Worm (Caenorhabditis elegans): Measurements from ENCODE around the gene gcy-29.

The gcy-29 gene

DNA sequence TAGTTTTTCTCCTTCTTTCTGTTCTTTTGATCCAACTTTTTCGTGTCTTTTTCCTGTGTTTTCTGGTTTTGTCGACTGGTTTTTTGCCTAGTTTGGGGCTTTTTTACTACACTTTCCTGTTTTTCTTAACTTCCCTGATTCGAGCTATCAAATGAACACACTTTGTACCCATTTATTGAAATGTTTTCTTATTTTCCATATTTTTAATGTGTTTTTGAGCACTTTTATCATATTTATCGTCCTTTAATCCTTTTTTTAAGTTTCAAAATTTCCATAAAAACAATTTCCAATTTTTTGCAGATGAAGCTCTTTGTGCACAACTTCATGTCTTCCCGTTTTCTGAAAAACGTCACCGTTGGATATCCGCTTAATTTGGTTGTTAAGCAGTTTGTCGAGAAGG, 14.6 kb downstream of the gcy-29 start, which contains the start of gene C04H5.1:
Gene C04H5.1 (plus strand): TSS at position 301 of the 400 bp plus-strand sequence.
- TF ChIP-seq fkh-10 (GFP tag; optimal IDR thresholded peaks at IDR 0.05) = no peak
- TF ChIP-seq ZK546.5 (tag; optimal IDR thresholded peaks at IDR 0.05) = no peak
- no peak for TF ChIP-seq daf-12 (tag; optimal IDR thresholded peaks at IDR 0.05)
- no peak for TF ChIP-seq lsy-12 (tag; optimal IDR thresholded peaks at IDR 0.05)
- no peak for TF ChIP-seq nhr-67 (tag; optimal IDR thresholded peaks at IDR 0.05)
- TF ChIP-seq unc-62 (GFP tag; optimal IDR thresholded peaks at IDR 0.05) = no peak

DNA sequence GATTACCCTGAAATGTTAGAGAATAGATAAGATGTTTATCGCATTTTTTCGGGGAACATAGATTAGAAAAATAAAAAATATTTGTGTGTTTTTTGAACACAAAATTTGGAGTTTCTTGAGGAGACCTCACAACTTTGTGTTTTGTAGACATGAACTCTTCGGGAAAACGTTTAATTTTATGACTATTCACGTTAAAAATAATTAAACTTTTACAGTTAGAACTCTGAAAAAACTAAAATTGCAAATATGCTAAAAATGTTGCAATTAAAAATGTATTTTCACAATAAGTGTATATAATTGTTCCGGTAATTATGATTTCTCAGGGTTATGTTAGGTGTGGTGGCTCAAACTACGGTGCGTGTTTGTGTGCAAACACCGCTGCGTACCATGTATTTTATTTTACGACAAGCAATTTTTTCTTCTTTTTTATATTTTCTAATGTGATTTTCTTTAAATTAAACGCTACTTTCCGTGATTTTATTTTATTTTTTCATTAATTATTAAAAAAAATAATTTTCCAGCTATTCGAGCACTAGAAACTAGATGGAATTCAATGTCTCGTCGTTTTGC, 20.3 kb downstream of the gcy-29 start, which contains the start of the genes F57C2.5 and spat-1:
Gene F57C2.5 (minus strand): TSS at position 7 of the 570 bp plus-strand sequence.
Gene spat-1 (plus strand): TSS at position 520 of the 570 bp plus-strand sequence.
- peak; percentile 52 for TF ChIP-seq elt-1 (tag; optimal IDR thresholded peaks at IDR 0.05)
- peak; percentile 55 for TF ChIP-seq hmg-11 (tag; optimal IDR thresholded peaks at IDR 0.05)
- TF ChIP-seq nhr-23 (tag; optimal IDR thresholded peaks at IDR 0.05) = peak; percentile 56
- TF ChIP-seq lin-15B (tag; optimal IDR thresholded peaks at IDR 0.05) = peak; percentile 66
- TF ChIP-seq elt-3 (tag; optimal IDR thresholded peaks at IDR 0.05) = no peak
- TF ChIP-seq nhr-43 (tag; optimal IDR thresholded peaks at IDR 0.05; ENCODE audit: poor library complexity, severe bottlenecking) = no peak
- peak; percentile 54 for TF ChIP-seq pqm-1 (tag; optimal IDR thresholded peaks at IDR 0.05)
- no peak for TF ChIP-seq fkh-2 (tag; optimal IDR thresholded peaks at IDR 0.05)
- no peak for TF ChIP-seq nhr-237 (tag; optimal IDR thresholded peaks at IDR 0.05)
- TF ChIP-seq pha-4 (tag; optimal IDR thresholded peaks at IDR 0.05) = peak; percentile 79
- no peak for TF ChIP-seq ztf-4 (tag; optimal IDR thresholded peaks at IDR 0.05)
- peak; percentile 12 for TF ChIP-seq nhr-25 (tag; optimal IDR thresholded peaks at IDR 0.05)
- no peak for TF ChIP-seq R02D3.7 (tag; optimal IDR thresholded peaks at IDR 0.05)
- TF ChIP-seq snpc-4 (tag; optimal IDR thresholded peaks at IDR 0.05) = peak; percentile 22
- peak; percentile 46 for TF ChIP-seq skn-1 (tag; optimal IDR thresholded peaks at IDR 0.05)
- peak; percentile 10 for TF ChIP-seq jun-1 (tag; optimal IDR thresholded peaks at IDR 0.05)
- peak; percentile 83 for TF ChIP-seq elt-2 (tag; optimal IDR thresholded peaks at IDR 0.05)
- TF ChIP-seq nfya-1 (tag; optimal IDR thresholded peaks at IDR 0.05; ENCODE audit: insufficient read depth) = peak; percentile 74

DNA sequence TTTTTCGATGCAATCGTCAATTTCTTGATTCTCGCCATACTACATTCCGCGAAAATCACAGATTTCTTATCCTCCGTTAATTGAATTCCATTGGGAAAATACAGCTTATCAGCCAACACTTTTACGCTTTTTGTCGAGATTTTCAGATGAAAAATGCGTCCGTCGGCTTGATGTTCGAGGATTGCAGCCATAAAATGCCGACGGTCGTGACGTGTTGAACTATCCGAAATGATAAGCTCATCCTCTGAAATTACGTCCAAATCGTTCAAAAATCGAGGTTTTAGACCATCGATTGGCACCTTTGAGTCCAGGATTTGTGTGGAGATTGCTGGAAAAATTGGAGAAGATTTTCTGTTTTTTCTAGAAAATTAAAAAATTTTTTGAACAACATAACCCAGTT, 21.5 kb downstream of the gcy-29 start:
- TF ChIP-seq nhr-12 (tag; optimal IDR thresholded peaks at IDR 0.05) (no peak), nhr-77 (tag; optimal IDR thresholded peaks at IDR 0.05) (no peak), elt-1 (tag; optimal IDR thresholded peaks at IDR 0.05) (no peak), jun-1 (tag; optimal IDR thresholded peaks at IDR 0.05) (no peak)

DNA sequence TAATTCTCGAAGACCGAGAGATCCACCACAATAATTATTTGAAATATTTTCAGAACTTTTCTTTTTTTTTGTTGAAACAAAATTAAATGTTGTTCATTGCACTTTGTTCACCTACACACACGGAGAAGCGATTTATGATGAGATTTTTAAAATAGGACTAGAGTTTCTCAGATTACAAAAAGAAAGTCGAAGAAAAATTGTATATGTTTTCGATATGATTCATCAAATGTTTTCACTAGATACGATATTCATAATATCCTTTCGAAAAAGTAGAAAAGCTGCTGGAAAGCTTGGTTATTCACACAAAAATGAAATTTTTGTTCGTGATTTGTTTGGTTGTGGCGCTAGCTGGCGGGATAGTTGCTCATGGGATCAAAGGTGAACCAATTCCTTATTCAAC, 23.6 kb downstream of the gcy-29 start, which contains the start of gene F57C2.4:
Gene F57C2.4 (plus strand): TSS at position 301 of the 400 bp plus-strand sequence.
- TF ChIP-seq ceh-82 (tag; optimal IDR thresholded peaks at IDR 0.05) (no peak), eor-1 (tag; optimal IDR thresholded peaks at IDR 0.05) (no peak), nhr-76 (tag; optimal IDR thresholded peaks at IDR 0.05) (no peak), ceh-16 (tag; optimal IDR thresholded peaks at IDR 0.05) (no peak), elt-2 (tag; optimal IDR thresholded peaks at IDR 0.05) (no peak), nfya-1 (tag; optimal IDR thresholded peaks at IDR 0.05; ENCODE audit: insufficient read depth) (no peak), ceh-9 (tag; optimal IDR thresholded peaks at IDR 0.05) (no peak)

DNA sequence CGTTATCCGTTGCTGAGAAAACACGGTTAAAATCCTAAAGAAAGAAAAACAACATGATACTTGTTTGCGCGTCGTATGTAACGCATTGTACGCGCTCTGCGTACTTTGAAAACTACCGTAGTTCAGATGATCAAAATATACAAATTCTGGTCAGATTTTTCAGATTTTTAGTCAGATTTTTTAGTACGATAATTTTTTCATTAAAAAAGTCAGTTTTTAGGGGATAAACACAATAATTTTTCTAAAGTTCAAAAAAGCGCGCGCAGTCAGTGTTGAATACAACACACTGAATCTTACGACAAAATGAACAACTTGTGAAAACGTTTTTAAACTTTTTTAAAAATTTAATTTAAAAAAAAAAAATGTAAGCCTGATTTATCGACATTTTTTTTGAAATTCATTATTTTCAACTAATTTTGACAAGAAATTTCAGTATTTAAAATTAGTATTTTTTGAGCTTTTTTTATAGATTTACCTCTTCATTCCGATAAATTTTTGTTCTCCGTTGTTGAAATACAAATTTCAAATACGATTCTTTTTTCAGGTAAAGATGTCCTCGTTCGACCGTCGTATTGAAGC, 24.9 kb downstream of the gcy-29 start, which contains the start of gene pot-2:
Gene pot-2 (plus strand): TSS at position 529 of the 579 bp plus-strand sequence.
- TF ChIP-seq nhr-23 (tag; optimal IDR thresholded peaks at IDR 0.05) = no peak
- no peak for TF ChIP-seq jun-1 (tag; optimal IDR thresholded peaks at IDR 0.05)
- no peak for TF ChIP-seq tbx-2 (tag; optimal IDR thresholded peaks at IDR 0.05)
- TF ChIP-seq fos-1 (tag; optimal IDR thresholded peaks at IDR 0.05) = no peak
- TF ChIP-seq nfya-1 (tag; optimal IDR thresholded peaks at IDR 0.05; ENCODE audit: insufficient read depth) = no peak
- no peak for TF ChIP-seq nhr-28 (tag; optimal IDR thresholded peaks at IDR 0.05)
- TF ChIP-seq nhr-76 (tag; optimal IDR thresholded peaks at IDR 0.05) = no peak
- no peak for TF ChIP-seq eor-1 (tag; optimal IDR thresholded peaks at IDR 0.05)
- TF ChIP-seq skn-1 (tag; optimal IDR thresholded peaks at IDR 0.05) = no peak
- no peak for TF ChIP-seq mml-1 (tag; optimal IDR thresholded peaks at IDR 0.05)
- no peak for TF ChIP-seq ceh-28 (tag; optimal IDR thresholded peaks at IDR 0.05)
- TF ChIP-seq ama-1 (optimal IDR thresholded peaks at IDR 0.05) = no peak
- no peak for TF ChIP-seq sea-2 (GFP tag; optimal IDR thresholded peaks at IDR 0.05)

All from whole organism, L3 larva.